Worm (Caenorhabditis elegans): ENCODE data around the gene str-146.

DNA sequence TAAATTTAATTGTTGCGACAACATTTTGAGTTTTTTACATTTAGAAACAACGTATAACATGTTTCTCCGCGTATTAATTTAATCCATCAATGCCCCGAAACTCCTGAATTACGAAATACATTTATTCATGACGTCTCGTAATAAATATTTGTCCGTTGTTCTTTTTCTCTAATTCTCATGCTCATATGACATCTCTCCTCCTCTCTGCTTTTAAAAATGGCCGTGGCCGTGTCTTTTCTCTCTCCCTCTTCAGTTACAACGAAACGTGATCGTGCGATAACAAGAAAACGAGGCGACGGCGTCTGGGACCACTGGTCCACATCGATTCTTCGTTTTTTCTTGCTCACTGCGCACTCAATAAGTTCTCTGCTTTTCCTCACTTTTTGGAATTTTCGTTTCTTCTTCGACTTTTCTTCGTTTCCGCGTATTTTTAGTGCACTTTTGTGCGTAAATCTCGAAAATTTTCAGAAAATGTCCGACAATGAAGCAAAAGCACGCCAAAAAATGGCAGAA lies 34.9 kb upstream of the str-146 start, which contains the start of gene snap-1:
- TF ChIP-seq ref-1 (GFP tag; conservative IDR thresholded peaks at IDR 0.05) (no peak), flt-1 (GFP tag; IDR thresholded peaks at IDR 0.05) (no peak), ztf-29 (GFP tag; IDR thresholded peaks at IDR 0.05) (no peak)

Data from whole organism, midembryonic.